Worm (Caenorhabditis elegans) whole organism, mixed stage, embryonic: Measurements from ENCODE around the gene far-5.

Experiments
- M03D4.4 ChIP-seq: sonication (generic microtip); optimal IDR thresholded peaks from 2 replicates; lab custom pipeline; 2017; ENCODE audit warnings: mild to moderate bottlenecking, missing genetic modification characterization, missing compliant biosample characterization
- bed-3 ChIP-seq: fragments of 200-800 bp; sonication (Bioruptor generic); optimal IDR thresholded peaks from 3 replicates; lab custom pipeline; 2018; ENCODE audit warnings: mild to moderate bottlenecking, missing genetic modification characterization, moderate library complexity, missing compliant biosample characterization
- blmp-1 ChIP-seq: fragments of 150-350 bp; optimal IDR thresholded peaks from 2 replicates; lab custom pipeline; 2014; ENCODE audit warnings: missing biosample characterization, missing genetic modification characterization
- ceh-39 ChIP-seq: fragments of 150-350 bp; optimal IDR thresholded peaks from 2 replicates; lab custom pipeline; 2014; ENCODE audit warnings: missing biosample characterization, missing genetic modification characterization
- ceh-43 ChIP-seq: fragments of 200-800 bp; sonication (Bioruptor generic); optimal IDR thresholded peaks from 2 replicates; lab custom pipeline; 2018; ENCODE audit warnings: mild to moderate bottlenecking, missing genetic modification characterization, moderate library complexity, missing compliant biosample characterization
- ces-1 ChIP-seq: fragments of 150-350 bp; optimal IDR thresholded peaks from 2 replicates; lab custom pipeline; 2014; ENCODE audit warnings: missing biosample characterization, missing genetic modification reagents, missing genetic modification characterization
- cnd-1 ChIP-seq: fragments of 200-800 bp; sonication (Bioruptor generic); optimal IDR thresholded peaks from 2 replicates; lab custom pipeline; 2018; ENCODE audit warnings: mild to moderate bottlenecking, missing genetic modification characterization, missing compliant biosample characterization
- drap-1 ChIP-seq: fragments of 200-800 bp; sonication (Bioruptor generic); optimal IDR thresholded peaks from 3 replicates; lab custom pipeline; 2018; ENCODE audit warnings: mild to moderate bottlenecking, missing genetic modification characterization, missing compliant biosample characterization
- elt-1 ChIP-seq: sonication (generic microtip); optimal IDR thresholded peaks from 2 replicates; lab custom pipeline; 2017; ENCODE audit warnings: missing genetic modification characterization, mild to moderate bottlenecking, missing compliant biosample characterization, antibody characterized with exemption, moderate library complexity, borderline replicate concordance; ENCODE audit not compliant: insufficient read depth
- elt-3 ChIP-seq: fragments of 150-350 bp; optimal IDR thresholded peaks from 2 replicates; lab custom pipeline; 2014; ENCODE audit warnings: missing biosample characterization, missing genetic modification characterization
- flh-1 ChIP-seq: fragments of 200-800 bp; sonication (Bioruptor generic); optimal IDR thresholded peaks from 2 replicates; lab custom pipeline; 2018; ENCODE audit warnings: mild to moderate bottlenecking, missing genetic modification characterization, moderate library complexity, missing compliant biosample characterization
- ham-2 ChIP-seq: fragments of 200-800 bp; sonication (Bioruptor generic); optimal IDR thresholded peaks from 2 replicates; lab custom pipeline; 2018; ENCODE audit warnings: mild to moderate bottlenecking, missing genetic modification characterization, missing compliant biosample characterization
- hlh-1 ChIP-seq: fragments of 150-350 bp; optimal IDR thresholded peaks from 2 replicates; lab custom pipeline; 2014; ENCODE audit warnings: missing biosample characterization, missing genetic modification reagents, missing genetic modification characterization
- lin-13 ChIP-seq: fragments of 150-350 bp; optimal IDR thresholded peaks from 2 replicates; lab custom pipeline; 2014; ENCODE audit warnings: missing biosample characterization, missing genetic modification characterization
- lin-32 ChIP-seq: fragments of 200-800 bp; sonication (Bioruptor generic); optimal IDR thresholded peaks from 2 replicates; lab custom pipeline; 2018; ENCODE audit warnings: mild to moderate bottlenecking, missing genetic modification characterization, missing compliant biosample characterization
- lsy-2 ChIP-seq: fragments of 150-350 bp; optimal IDR thresholded peaks from 2 replicates; lab custom pipeline; 2014; ENCODE audit warnings: missing biosample characterization, missing genetic modification characterization
- mab-5 ChIP-seq: fragments of 150-350 bp; optimal IDR thresholded peaks from 2 replicates; lab custom pipeline; 2014; ENCODE audit warnings: missing biosample characterization, missing genetic modification characterization
- mep-1 ChIP-seq: fragments of 150-350 bp; optimal IDR thresholded peaks from 2 replicates; lab custom pipeline; 2017; ENCODE audit warnings: missing biosample characterization, missing genetic modification reagents, missing genetic modification characterization, inconsistent platforms
- nhr-12 ChIP-seq: fragments of 150-350 bp; optimal IDR thresholded peaks from 2 replicates; lab custom pipeline; 2014; ENCODE audit warnings: missing biosample characterization, missing genetic modification characterization
- nhr-2 ChIP-seq: fragments of 150-350 bp; optimal IDR thresholded peaks from 2 replicates; lab custom pipeline; 2014; ENCODE audit warnings: missing biosample characterization, missing genetic modification characterization
- nhr-28 ChIP-seq: fragments of 150-350 bp; optimal IDR thresholded peaks from 2 replicates; lab custom pipeline; 2014; ENCODE audit warnings: missing biosample characterization, missing genetic modification characterization
- nhr-76 ChIP-seq: sonication (generic microtip); optimal IDR thresholded peaks from 2 replicates; lab custom pipeline; 2017; ENCODE audit warnings: missing biosample characterization, missing genetic modification characterization
- pha-4 ChIP-seq: fragments of 150-350 bp; optimal IDR thresholded peaks from 2 replicates; lab custom pipeline; 2018; ENCODE audit warnings: missing biosample characterization, missing genetic modification reagents, missing genetic modification characterization
- snpc-4 ChIP-seq: fragments of 150-350 bp; optimal IDR thresholded peaks from 2 replicates; lab custom pipeline; 2014; ENCODE audit warnings: missing biosample characterization, missing genetic modification characterization
- sptf-1 ChIP-seq: sonication (generic microtip); optimal IDR thresholded peaks from 2 replicates; lab custom pipeline; 2017; ENCODE audit warnings: mild to moderate bottlenecking, missing genetic modification characterization, moderate library complexity, missing compliant biosample characterization
- tbx-8 ChIP-seq: fragments of 200-800 bp; sonication (Bioruptor generic); optimal IDR thresholded peaks from 2 replicates; lab custom pipeline; 2018; ENCODE audit warnings: mild to moderate bottlenecking, missing genetic modification characterization, moderate library complexity, missing compliant biosample characterization
- unc-120 ChIP-seq: sonication (generic microtip); optimal IDR thresholded peaks from 2 replicates; lab custom pipeline; 2017; ENCODE audit warnings: missing genetic modification characterization, missing compliant biosample characterization; ENCODE audit not compliant: poor library complexity, severe bottlenecking
- unc-39 ChIP-seq: fragments of 150-350 bp; optimal IDR thresholded peaks from 2 replicates; lab custom pipeline; 2014; ENCODE audit warnings: missing biosample characterization, missing genetic modification characterization
- unc-62 ChIP-seq: fragments of 150-350 bp; optimal IDR thresholded peaks from 2 replicates; lab custom pipeline; 2014; ENCODE audit warnings: missing biosample characterization, missing genetic modification reagents, missing genetic modification characterization
- zip-8 ChIP-seq: fragments of 150-350 bp; optimal IDR thresholded peaks from 2 replicates; lab custom pipeline; 2014; ENCODE audit warnings: missing biosample characterization, missing genetic modification characterization
- ztf-11 ChIP-seq: fragments of 150-350 bp; optimal IDR thresholded peaks from 2 replicates; lab custom pipeline; 2014; ENCODE audit warnings: missing biosample characterization, missing genetic modification characterization

Gene far-5

DNA sequence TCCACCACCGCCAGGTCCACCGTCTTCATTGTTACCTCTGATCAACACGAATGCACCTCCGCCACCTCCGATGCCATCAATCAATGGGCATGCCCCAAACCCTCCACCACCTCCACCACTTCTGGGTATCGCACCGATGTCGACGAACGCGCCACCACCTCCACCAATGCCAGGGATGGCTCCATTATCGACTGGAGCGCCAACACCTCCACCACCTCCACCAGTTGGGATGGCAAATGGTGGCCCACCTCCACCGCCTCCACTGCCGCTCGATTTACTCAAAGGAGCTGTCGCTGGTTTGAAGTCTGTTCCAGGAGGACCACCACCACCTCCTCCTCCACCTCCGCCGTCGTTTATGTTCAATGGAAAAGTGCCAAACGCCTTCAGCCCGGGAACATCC, 9.0 kb downstream of the far-5 start:
- TF ChIP-seq nhr-28 (no peak), nhr-76 (tag; lab: Kevin White, UChicago) (no peak), sptf-1 (tag; lab: Kevin White, UChicago) (no peak), mep-1 (tag; lab: Kevin White, UChicago) (no peak), lsy-2 (tag; lab: Kevin White, UChicago) (no peak), drap-1 (GFP tag; lab: Kevin White, UChicago) (no peak)

DNA sequence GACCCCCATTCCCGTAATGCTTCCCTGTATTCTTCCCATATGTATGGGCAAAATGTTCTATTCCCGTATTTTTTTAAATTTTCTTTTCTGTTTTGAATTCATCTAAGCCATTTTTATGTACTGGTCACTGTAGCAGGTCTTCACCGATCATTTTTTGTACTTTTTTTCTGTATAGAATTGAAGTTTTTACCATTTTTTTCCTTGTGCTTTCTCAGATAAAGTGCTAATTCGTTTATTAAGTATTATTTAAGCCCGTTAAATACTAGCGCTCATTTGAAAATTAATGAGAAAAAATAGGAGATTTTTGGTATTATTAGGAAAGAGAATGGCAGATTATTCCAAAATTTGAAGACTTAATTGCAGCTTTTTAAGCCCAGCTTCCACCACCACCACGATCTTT, 11.4 kb downstream of the far-5 start:
- TF ChIP-seq ceh-43 (GFP tag; lab: Kevin White, UChicago) (no peak), mab-5 (tag; lab: Kevin White, UChicago) (no peak), sptf-1 (tag; lab: Kevin White, UChicago) (no peak), flh-1 (no peak), ztf-11 (tag; lab: Kevin White, UChicago) (no peak), blmp-1 (no peak), unc-62 (GFP tag; lab: Kevin White, UChicago) (no peak), ham-2 (GFP tag; lab: Kevin White, UChicago) (no peak), tbx-8 (GFP tag; lab: Kevin White, UChicago) (no peak), lin-32 (no peak), ceh-39 (tag; lab: Kevin White, UChicago) (no peak), snpc-4 (no peak), nhr-12 (tag; lab: Kevin White, UChicago) (no peak), zip-8 (no peak), bed-3 (GFP tag; lab: Kevin White, UChicago) (no peak), cnd-1 (no peak)

DNA sequence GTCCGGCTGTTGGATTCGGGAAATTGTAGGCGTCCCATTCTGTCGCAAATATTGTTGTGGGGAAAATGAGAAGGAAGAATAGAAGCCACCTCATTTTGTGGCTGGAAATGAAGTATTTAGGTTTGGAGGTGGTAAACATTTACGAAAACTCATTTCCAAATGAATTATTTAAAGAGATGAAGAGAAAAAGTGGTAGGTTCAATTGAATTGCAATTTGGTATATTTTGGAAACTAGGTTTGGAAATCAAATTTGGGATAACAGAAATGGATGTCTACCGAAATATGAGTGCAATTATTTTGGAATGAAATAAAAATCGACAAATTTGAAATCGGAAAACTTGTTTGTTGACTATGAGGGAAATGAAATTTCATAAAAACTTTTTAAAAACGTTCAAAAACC, 13.5 kb downstream of the far-5 start, which contains the start of gene F15B9.10:
F15B9.10 (minus strand) TSS at position 101 of the 400 bp plus-strand sequence.
- TF ChIP-seq unc-39 (no peak), ceh-43 (GFP tag; lab: Kevin White, UChicago) (no peak), elt-3 (no peak), cnd-1 (no peak)

DNA sequence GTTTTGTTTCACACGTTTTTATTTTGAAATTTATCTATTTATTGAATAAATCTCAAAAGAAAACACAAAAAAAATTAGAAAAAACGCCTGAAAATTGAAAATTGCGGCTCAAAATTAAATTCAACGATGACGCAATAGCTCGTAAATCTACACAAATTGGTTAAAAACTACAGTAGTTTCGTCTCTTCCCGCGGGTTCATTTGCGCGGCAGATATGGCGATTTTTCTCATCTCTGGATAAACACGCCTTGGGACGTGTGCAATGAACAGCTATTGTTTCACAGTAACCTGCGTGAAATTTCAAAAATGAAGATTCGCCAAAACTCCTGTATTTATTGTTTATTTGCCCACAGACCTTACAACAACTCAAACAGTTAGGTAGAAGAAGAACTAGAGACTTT, 13.9 kb downstream of the far-5 start:
- TF ChIP-seq M03D4.4 (tag; lab: Kevin White, UChicago), result no peak
- TF ChIP-seq blmp-1, result no peak
- TF ChIP-seq mep-1 (tag; lab: Kevin White, UChicago), result no peak
- TF ChIP-seq drap-1 (GFP tag; lab: Kevin White, UChicago), result no peak
- TF ChIP-seq unc-120 (tag; lab: Kevin White, UChicago), result no peak
- TF ChIP-seq nhr-76 (tag; lab: Kevin White, UChicago), result no peak
- TF ChIP-seq pha-4 (tag; lab: Kevin White, UChicago), result no peak
- no peak for TF ChIP-seq lin-32
- TF ChIP-seq ztf-11 (tag; lab: Kevin White, UChicago), result no peak
- TF ChIP-seq unc-62 (GFP tag; lab: Kevin White, UChicago), result no peak
- no peak for TF ChIP-seq cnd-1

DNA sequence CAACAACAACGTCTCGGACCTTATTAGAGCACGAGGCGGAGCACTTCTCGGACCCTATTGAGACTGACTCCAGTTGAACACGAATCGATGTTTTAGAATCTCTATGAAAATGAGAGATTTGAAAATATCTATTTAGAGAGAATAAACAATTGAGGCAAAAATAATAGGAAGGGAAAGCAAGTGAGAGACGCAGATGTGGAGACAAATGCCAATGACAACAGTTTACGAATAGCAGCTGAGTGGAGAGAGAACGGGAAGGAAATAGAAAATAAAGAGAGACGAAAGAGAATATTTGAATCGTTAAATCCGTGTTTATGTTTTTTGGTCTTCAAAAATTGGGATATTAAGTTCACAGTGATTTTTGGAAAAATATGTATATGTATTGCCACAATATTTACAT, 14.5 kb downstream of the far-5 start:
- peak; percentile 50 for TF ChIP-seq unc-120 (tag; lab: Kevin White, UChicago)
- TF ChIP-seq nhr-12 (tag; lab: Kevin White, UChicago), result no peak
- no peak for TF ChIP-seq elt-1
- peak; percentile 10 for TF ChIP-seq pha-4 (tag; lab: Kevin White, UChicago)
- TF ChIP-seq lsy-2 (tag; lab: Kevin White, UChicago), result peak; percentile 28
- no peak for TF ChIP-seq cnd-1
- peak; percentile 29 for TF ChIP-seq hlh-1 (tag; lab: Kevin White, UChicago)
- no peak for TF ChIP-seq ceh-43 (GFP tag; lab: Kevin White, UChicago)
- peak; percentile 59 for TF ChIP-seq ces-1
- TF ChIP-seq nhr-2 (tag; lab: Kevin White, UChicago), result no peak

DNA sequence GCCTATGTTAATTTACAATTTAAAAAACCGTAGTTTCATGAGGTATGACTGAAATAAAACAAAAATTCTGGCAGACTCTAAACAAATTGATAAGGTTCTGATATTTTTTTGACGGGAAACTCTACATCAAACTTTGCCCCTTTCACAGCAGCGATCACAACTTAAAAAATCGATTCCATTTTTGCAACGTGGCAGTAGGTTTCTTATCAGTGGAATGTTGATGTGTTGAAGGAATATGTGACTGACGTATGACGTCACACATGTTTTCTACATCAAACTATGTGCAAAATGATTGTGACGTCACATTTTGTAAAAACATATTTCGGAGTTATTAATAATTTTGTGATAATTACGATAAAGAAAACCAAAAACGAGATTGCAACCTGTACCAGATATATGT, 16.5 kb downstream of the far-5 start:
- peak; percentile 94 for TF ChIP-seq zip-8
- TF ChIP-seq lin-13 (tag; lab: Kevin White, UChicago), result no peak
- no peak for TF ChIP-seq cnd-1
